Worm (Caenorhabditis elegans) whole organism, young adult: ENCODE results near the gene lips-17.
A peak's percentile ranks its signal among the peaks of the same experiment; 100 is the strongest.

Experiments used
- B0336.3 ChIP-seq: fragments of 200-800 bp; sonication (Bioruptor generic); IDR thresholded peaks from 2 replicates; pipeline ENCODE4 v1.3.6; 2022; ENCODE audit warnings: missing genetic modification characterization, missing compliant biosample characterization
- F33H1.4 ChIP-seq: fragments of 200-800 bp; sonication (Bioruptor generic); IDR thresholded peaks from 2 replicates; pipeline ENCODE4 v1.3.6; 2022; ENCODE audit warnings: missing genetic modification reagents, missing genetic modification characterization, missing compliant biosample characterization
- F37B4.10 ChIP-seq: fragments of 200-800 bp; sonication (Bioruptor generic); IDR thresholded peaks from 2 replicates; pipeline ENCODE4 v1.3.6; 2022; ENCODE audit warnings: missing genetic modification characterization, missing compliant biosample characterization
- F49E8.2 ChIP-seq: sonication (generic microtip); optimal IDR thresholded peaks from 3 replicates; lab custom pipeline; 2017; ENCODE audit warnings: missing genetic modification characterization, mild to moderate bottlenecking, missing compliant biosample characterization, antibody characterized with exemption, moderate library complexity; ENCODE audit not compliant: insufficient read depth
- F57A8.1 ChIP-seq: fragments of 200-800 bp; sonication (Bioruptor generic); optimal IDR thresholded peaks from 2 replicates; lab custom pipeline; 2018; ENCODE audit warnings: mild to moderate bottlenecking, missing genetic modification characterization, moderate library complexity, missing compliant biosample characterization
- Y53G8AR.9 ChIP-seq: fragments of 200-800 bp; sonication (Bioruptor generic); conservative IDR thresholded peaks from 2 replicates; pipeline ENCODE4 v1.3.6; 2022; ENCODE audit warnings: missing genetic modification reagents, missing genetic modification characterization, missing compliant biosample characterization
- attf-6 ChIP-seq: fragments of 200-800 bp; sonication (Bioruptor generic); IDR thresholded peaks from 2 replicates; pipeline ENCODE4 v1.3.6; 2022; ENCODE audit warnings: missing genetic modification reagents, missing genetic modification characterization, missing compliant biosample characterization
- cebp-1 ChIP-seq, 2 experiments: fragments of 200-800 bp in 1 of 2; sonication (Bioruptor generic) in 1 of 2; sonication (generic microtip) in 1 of 2; IDR thresholded peaks in 1 of 2; optimal IDR thresholded peaks in 1 of 2; 2 replicates each; pipeline versions ENCODE4 v1.3.6 to Lab custom; 2017 to 2022; ENCODE audit warnings: missing compliant biosample characterization in 2 of 2, missing genetic modification characterization in 2 of 2, mild to moderate bottlenecking in 1 of 2, missing genetic modification reagents in 1 of 2, moderate library complexity in 1 of 2
- ceh-91 ChIP-seq: fragments of 200-800 bp; sonication (Bioruptor generic); IDR thresholded peaks from 2 replicates; pipeline ENCODE4 v1.3.6; 2022; ENCODE audit warnings: missing genetic modification reagents, missing genetic modification characterization, missing compliant biosample characterization
- dox-1 ChIP-seq: fragments of 200-800 bp; sonication (Bioruptor generic); IDR thresholded peaks from 2 replicates; pipeline ENCODE4 v1.3.6; 2022; ENCODE audit warnings: missing genetic modification reagents, missing genetic modification characterization, missing compliant biosample characterization
- dpff-1 ChIP-seq: sonication (generic microtip); optimal IDR thresholded peaks from 2 replicates; lab custom pipeline; 2017; ENCODE audit warnings: mild to moderate bottlenecking, missing genetic modification characterization, missing compliant biosample characterization
- egrh-3 ChIP-seq: fragments of 200-800 bp; sonication (Bioruptor generic); IDR thresholded peaks from 2 replicates; pipeline ENCODE4 v1.3.6; 2022; ENCODE audit warnings: missing genetic modification reagents, missing genetic modification characterization, missing compliant biosample characterization
- him-1 ChIP-seq: sonication (generic microtip); optimal IDR thresholded peaks from 2 replicates; lab custom pipeline; 2016; ENCODE audit warnings: missing genotype, missing genetic modification reagents, missing genetic modification characterization, missing compliant biosample characterization
- hmg-20 ChIP-seq: fragments of 200-800 bp; sonication (Bioruptor generic); IDR thresholded peaks from 2 replicates; pipeline ENCODE4 v1.3.6; 2022; ENCODE audit warnings: missing genetic modification reagents, missing genetic modification characterization, missing compliant biosample characterization
- let-607 ChIP-seq, 2 experiments: fragments of 200-800 bp in 1 of 2; sonication (Bioruptor generic) in 1 of 2; sonication (generic microtip) in 1 of 2; optimal IDR thresholded peaks; 2 replicates each; lab custom pipeline; 2016 to 2018; ENCODE audit warnings: mild to moderate bottlenecking in 2 of 2, missing compliant biosample characterization in 2 of 2, missing genetic modification characterization in 2 of 2, moderate library complexity in 2 of 2, missing genotype in 1 of 2
- lin-26 ChIP-seq: fragments of 200-800 bp; sonication (Bioruptor generic); IDR thresholded peaks from 2 replicates; pipeline ENCODE4 v1.3.6; 2022; ENCODE audit warnings: missing genetic modification reagents, missing genetic modification characterization, missing compliant biosample characterization
- lin-35 ChIP-seq, 3 experiments: fragments of 150-350 bp in 2 of 3; sonication (generic microtip) in 1 of 3; optimal IDR thresholded peaks; 2 replicates each; lab custom pipeline; 2014 to 2018; ENCODE audit warnings: missing biosample characterization in 3 of 3, missing genetic modification characterization in 3 of 3, missing genetic modification reagents in 3 of 3
- lin-40 ChIP-seq: sonication (generic microtip); optimal IDR thresholded peaks from 2 replicates; lab custom pipeline; 2016; ENCODE audit warnings: missing genetic modification characterization, mild to moderate bottlenecking, missing compliant biosample characterization, missing genotype, missing genetic modification reagents
- lin-54 ChIP-seq: fragments of 200-800 bp; sonication (Bioruptor generic); optimal IDR thresholded peaks from 2 replicates; lab custom pipeline; 2018; ENCODE audit warnings: mild to moderate bottlenecking, missing genetic modification characterization, missing compliant biosample characterization
- madf-3 ChIP-seq: fragments of 200-800 bp; sonication (Bioruptor generic); IDR thresholded peaks from 2 replicates; pipeline ENCODE4 v1.3.6; 2022; ENCODE audit warnings: missing genetic modification reagents, missing genetic modification characterization, missing compliant biosample characterization
- madf-8 ChIP-seq: fragments of 200-800 bp; sonication (Bioruptor generic); conservative IDR thresholded peaks from 2 replicates; pipeline ENCODE4 v1.3.6; 2022; ENCODE audit warnings: missing genetic modification reagents, missing genetic modification characterization, missing compliant biosample characterization
- mcd-1 ChIP-seq: fragments of 200-800 bp; sonication (Bioruptor generic); IDR thresholded peaks from 2 replicates; pipeline ENCODE4 v1.3.6; 2022; ENCODE audit warnings: missing genetic modification reagents, missing genetic modification characterization, missing compliant biosample characterization
- nfyb-1 ChIP-seq: fragments of 200-800 bp; sonication (Bioruptor generic); IDR thresholded peaks from 2 replicates; pipeline ENCODE4 v1.3.6; 2022; ENCODE audit warnings: missing genetic modification reagents, missing genetic modification characterization, missing compliant biosample characterization
- rec-8 ChIP-seq, 2 experiments: sonication (generic microtip); optimal IDR thresholded peaks; 2 replicates each; lab custom pipeline; 2016; ENCODE audit warnings: mild to moderate bottlenecking in 2 of 2, missing genetic modification characterization in 2 of 2, missing genetic modification reagents in 2 of 2, missing genotype in 2 of 2, missing biosample characterization in 1 of 2, missing compliant biosample characterization in 1 of 2, moderate library complexity in 1 of 2
- repo-1 ChIP-seq: sonication (generic microtip); optimal IDR thresholded peaks from 2 replicates; lab custom pipeline; 2017; ENCODE audit warnings: mild to moderate bottlenecking, missing genetic modification characterization, missing compliant biosample characterization
- snpc-1.1 ChIP-seq: sonication (generic microtip); optimal IDR thresholded peaks from 2 replicates; lab custom pipeline; 2017; ENCODE audit warnings: missing genetic modification characterization, mild to moderate bottlenecking, missing compliant biosample characterization, antibody characterized with exemption, moderate library complexity, missing genotype, missing genetic modification reagents; ENCODE audit not compliant: insufficient read depth
- snpc-4 ChIP-seq, 5 experiments: fragments of 150-350 bp in 1 of 5; sonication (generic microtip) in 4 of 5; optimal IDR thresholded peaks; 2 replicates each; lab custom pipeline; 2014 to 2018; ENCODE audit warnings: missing genetic modification characterization in 5 of 5, missing biosample characterization in 3 of 5, antibody characterized with exemption in 2 of 5, mild to moderate bottlenecking in 2 of 5, missing compliant biosample characterization in 2 of 5, missing genotype in 2 of 5, moderate library complexity in 2 of 5, missing genetic modification reagents in 1 of 5
- tbp1 ChIP-seq: fragments of 200-800 bp; sonication (Bioruptor generic); optimal IDR thresholded peaks from 2 replicates; lab custom pipeline; 2018; ENCODE audit warnings: mild to moderate bottlenecking, missing genetic modification characterization, missing compliant biosample characterization
- unc-130 ChIP-seq: sonication (generic microtip); optimal IDR thresholded peaks from 2 replicates; lab custom pipeline; 2016; ENCODE audit warnings: missing genetic modification reagents, missing genetic modification characterization, missing compliant biosample characterization
- zfh-2 ChIP-seq: fragments of 200-800 bp; sonication (Bioruptor generic); conservative IDR thresholded peaks from 2 replicates; pipeline ENCODE4 v1.3.6; 2022; ENCODE audit warnings: missing genetic modification reagents, missing genetic modification characterization, missing compliant biosample characterization
- ztf-26 ChIP-seq: sonication (generic microtip); optimal IDR thresholded peaks from 2 replicates; lab custom pipeline; 2017; ENCODE audit warnings: missing genetic modification characterization, missing compliant biosample characterization
- ztf-3 ChIP-seq: fragments of 200-800 bp; sonication (Bioruptor generic); optimal IDR thresholded peaks from 2 replicates; lab custom pipeline; 2018; ENCODE audit warnings: mild to moderate bottlenecking, missing genetic modification characterization, missing compliant biosample characterization

lips-17 gene

ce11 chrII:7630052-7630451 is 22.0 kb downstream of the lips-17 start:
- no peak for TF ChIP-seq lin-35 (GFP tag; optimal IDR thresholded peaks at IDR 0.05; lab: Kevin White, UChicago)
- TF ChIP-seq let-607 (tag; optimal IDR thresholded peaks at IDR 0.05; lab: Kevin White, UChicago) = no peak
- TF ChIP-seq hmg-20 (GFP tag; lab: Robert Waterston, UW) = no peak
- TF ChIP-seq Y53G8AR.9 (GFP tag; lab: Robert Waterston, UW) = no peak

DNA sequence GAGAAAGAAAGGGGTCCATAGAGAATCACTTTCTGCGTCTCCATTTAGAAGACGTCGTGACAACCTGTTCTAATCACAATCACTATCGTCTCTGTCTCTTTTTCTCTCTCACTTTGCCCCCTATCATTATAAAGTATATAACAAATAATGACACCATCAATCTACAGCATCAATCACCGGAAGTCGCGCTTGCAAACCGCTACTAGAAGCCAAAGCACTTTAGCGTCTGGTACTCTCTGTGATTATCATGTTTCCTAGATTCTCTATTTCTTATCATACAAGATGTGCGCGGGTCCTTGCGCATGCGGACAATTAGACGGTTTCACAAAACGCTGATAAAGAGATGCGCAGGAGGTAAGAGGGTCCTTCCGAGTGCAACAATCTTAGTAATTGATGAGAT is 23.1 kb downstream of the lips-17 start:
- no peak for TF ChIP-seq unc-130 (GFP tag; lab: Kevin White, UChicago)
- no peak for TF ChIP-seq snpc-4 (GFP tag; optimal IDR thresholded peaks at IDR 0.05; lab: Kevin White, UChicago)
- TF ChIP-seq snpc-4 (tag; optimal IDR thresholded peaks at IDR 0.05; lab: Kevin White, UChicago) = no peak
- TF ChIP-seq ztf-26 (tag; lab: Kevin White, UChicago) = peak; percentile 8
- peak; percentile 37; the same call in 1 of the 2 replicates for TF ChIP-seq lin-26 (GFP tag; lab: Robert Waterston, UW)
- no peak for TF ChIP-seq repo-1 (tag; lab: Kevin White, UChicago)
- no peak for TF ChIP-seq dpff-1
- no peak for TF ChIP-seq tbp1 (GFP tag; lab: Kevin White, UChicago)
- TF ChIP-seq F37B4.10 (GFP tag; lab: Robert Waterston, UW) = no peak
- TF ChIP-seq F33H1.4 (GFP tag; lab: Robert Waterston, UW) = no peak
- no peak for TF ChIP-seq snpc-1.1 (tag; lab: Kevin White, UChicago)
- TF ChIP-seq F57A8.1 = no peak
- TF ChIP-seq ztf-3 (GFP tag; lab: Kevin White, UChicago) = no peak
- no peak for TF ChIP-seq rec-8 (tag; optimal IDR thresholded peaks at IDR 0.05; lab: Kevin White, UChicago)
- no peak for TF ChIP-seq lin-54
- TF ChIP-seq him-1 = no peak

- no peak for TF ChIP-seq mcd-1 (GFP tag; lab: Robert Waterston, UW)
- TF ChIP-seq F49E8.2 (tag; lab: Kevin White, UChicago) = no peak
- TF ChIP-seq egrh-3 = no peak
- peak in 1 of 3 experiments; percentile 24 for TF ChIP-seq lin-35 (GFP tag; optimal IDR thresholded peaks at IDR 0.05; lab: Kevin White, UChicago)
- no peak for TF ChIP-seq zfh-2 (GFP tag; lab: Robert Waterston, UW)
- no peak for TF ChIP-seq lin-40 (tag; lab: Kevin White, UChicago)
- no peak for TF ChIP-seq ceh-91 (GFP tag; lab: Robert Waterston, UW)
Measured at ce11 chrII:7631677-7632210, 23.7 kb downstream of the lips-17 start.

- TF ChIP-seq zfh-2 (GFP tag; lab: Robert Waterston, UW) = peak; percentile 92
- TF ChIP-seq lin-26 (GFP tag; lab: Robert Waterston, UW) = peak; percentile 14; the same call in 1 of the 2 replicates
- 0 out of 2 replicates have a peak, but pooled peaks have one; percentile 41 for TF ChIP-seq madf-3 (GFP tag; lab: Robert Waterston, UW)
- 0 out of 2 replicates have a peak, but pooled peaks have one; percentile 13 for TF ChIP-seq dox-1 (GFP tag; lab: Robert Waterston, UW)
- no peak for TF ChIP-seq madf-8 (GFP tag; lab: Robert Waterston, UW)
- no peak for TF ChIP-seq cebp-1 (GFP tag; IDR thresholded peaks at IDR 0.05; lab: Robert Waterston, UW)
- peak; percentile 41 for TF ChIP-seq cebp-1 (tag; optimal IDR thresholded peaks at IDR 0.05; lab: Kevin White, UChicago)
- TF ChIP-seq B0336.3 = no peak
- 0 out of 2 replicates have a peak, but pooled peaks have one; percentile 17 for TF ChIP-seq nfyb-1 (GFP tag; lab: Robert Waterston, UW)
- no peak for TF ChIP-seq attf-6 (GFP tag; lab: Robert Waterston, UW)
- 0 out of 2 replicates have a peak, but pooled peaks have one; percentile 14 for TF ChIP-seq F37B4.10 (GFP tag; lab: Robert Waterston, UW)
Measured at ce11 chrII:7635296-7635695, 27.2 kb downstream of the lips-17 start.
